Worm (Caenorhabditis elegans): ENCODE measurements around the gene vhl-1.

- TF ChIP-seq daf-16 (GFP tag; optimal IDR thresholded peaks at IDR 0.05), result no peak
- no peak for TF ChIP-seq daf-16 (tag; optimal IDR thresholded peaks at IDR 0.05)
- no peak for TF ChIP-seq ztf-11 (tag; optimal IDR thresholded peaks at IDR 0.05)
- no peak for TF ChIP-seq ama-1 (optimal IDR thresholded peaks at IDR 0.05)
- no peak for TF ChIP-seq ceh-82 (tag; optimal IDR thresholded peaks at IDR 0.05)
- no peak for TF ChIP-seq ZK546.5 (tag; optimal IDR thresholded peaks at IDR 0.05)
- TF ChIP-seq mdl-1 (tag; optimal IDR thresholded peaks at IDR 0.05), result no peak
- no peak for TF ChIP-seq aly-2 (tag; optimal IDR thresholded peaks at IDR 0.05)
- TF ChIP-seq nhr-237 (tag; optimal IDR thresholded peaks at IDR 0.05), result no peak
- no peak for TF ChIP-seq snpc-4 (tag; optimal IDR thresholded peaks at IDR 0.05)
- no peak for TF ChIP-seq F49E8.2 (tag; optimal IDR thresholded peaks at IDR 0.05; ENCODE audit: borderline replicate concordance)
- TF ChIP-seq unc-130 (GFP tag; optimal IDR thresholded peaks at IDR 0.05), result no peak
These were observed 9.6 kb downstream of the vhl-1 start, which contains the start of gene nlp-57 for ce11 chrX:11316750-11317149.

All from whole organism, L4 larva.